Fruit fly (Drosophila melanogaster) whole organism: ENCODE measurements around the gene Ns3.

Experiments
- Dll ChIP-seq: fragments of >200 bp; optimal IDR thresholded peaks from 2 replicates; lab custom pipeline; 2017
- pan ChIP-seq: fragments of >200 bp; optimal IDR thresholded peaks from 2 replicates; lab custom pipeline; 2017
- psq ChIP-seq: fragments of >200 bp; optimal IDR thresholded peaks from 2 replicates; lab custom pipeline; 2017
- usp ChIP-seq: fragments of >200 bp; optimal IDR thresholded peaks from 2 replicates; lab custom pipeline; 2017; ENCODE audit warnings: missing biosample characterization, missing genetic modification characterization, mixed read lengths

DNA sequence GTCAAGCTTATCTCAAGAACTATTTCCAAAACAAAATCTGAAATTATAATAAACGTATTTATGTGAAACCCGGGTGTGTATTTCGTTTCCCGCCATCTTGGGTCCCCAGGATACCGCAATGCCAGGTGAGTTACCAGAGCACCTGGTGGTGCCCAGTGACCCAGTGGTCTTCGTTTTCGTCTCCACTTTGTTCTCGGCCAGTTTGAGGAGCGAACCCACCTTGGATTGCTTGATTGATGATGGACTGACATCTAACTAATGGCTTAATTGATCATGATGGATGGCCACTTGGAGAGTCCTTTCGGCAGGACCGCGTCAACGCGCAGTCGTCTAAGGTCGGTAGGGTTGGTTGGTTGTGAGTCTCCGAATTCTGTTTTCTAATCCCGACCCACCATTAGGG lies 11.9 kb downstream of the Ns3 start, which contains the start of gene Gr2a:
- TF ChIP-seq psq = no peak
- TF ChIP-seq usp (GFP tag; lab: Kevin White, UChicago) = no peak
- no peak for TF ChIP-seq Dll
- no peak for TF ChIP-seq pan (lab: Kevin White, UChicago)
